Fruit fly (Drosophila melanogaster) whole organism, embryonic: ENCODE data around the gene MESK4.

Experiments used
- Aef1 ChIP-seq: fragments of 200-800 bp; sonication (Bioruptor generic); IDR thresholded peaks from 3 replicates; pipeline ENCODE4 v1.3.6; 2022; ENCODE audit warnings: missing biosample characterization, missing genetic modification characterization
- B-H2 ChIP-seq: fragments of 200-800 bp; sonication (Bioruptor generic); optimal IDR thresholded peaks from 2 replicates; lab custom pipeline; 2018; ENCODE audit warnings: missing biosample characterization, mild to moderate bottlenecking, missing genetic modification characterization
- CG1024 ChIP-seq: fragments of 200-800 bp; sonication (Bioruptor generic); IDR thresholded peaks from 2 replicates; pipeline ENCODE4 v1.3.6; 2022; ENCODE audit warnings: missing biosample characterization, missing genetic modification characterization
- CG10267 ChIP-seq: fragments of 200-800 bp; sonication (Bioruptor generic); optimal IDR thresholded peaks from 2 replicates; lab custom pipeline; 2018; ENCODE audit warnings: missing biosample characterization, mild to moderate bottlenecking, missing genetic modification characterization, moderate library complexity
- CG11696 ChIP-seq: fragments of 200-800 bp; sonication (Bioruptor generic); IDR thresholded peaks from 2 replicates; pipeline ENCODE4 v1.3.6; 2022; ENCODE audit warnings: missing biosample characterization, missing genetic modification characterization
- CG13287 ChIP-seq: fragments of 200-800 bp; sonication (Bioruptor generic); IDR thresholded peaks from 2 replicates; pipeline ENCODE4 v1.3.6; 2022; ENCODE audit warnings: missing biosample characterization, missing genetic modification characterization; ENCODE audit not compliant: partially characterized antibody
- CG13775 ChIP-seq: fragments of 200-800 bp; sonication (Bioruptor generic); optimal IDR thresholded peaks from 3 replicates; lab custom pipeline; 2017; ENCODE audit warnings: missing biosample characterization, mild to moderate bottlenecking, missing genetic modification characterization
- CG14050 ChIP-seq: fragments of 200-800 bp; sonication (Bioruptor generic); IDR thresholded peaks from 3 replicates; pipeline ENCODE4 v1.3.6; 2022; ENCODE audit warnings: missing biosample characterization, missing genetic modification characterization
- CG1603 ChIP-seq: fragments of 200-800 bp; sonication (Bioruptor generic); optimal IDR thresholded peaks from 2 replicates; lab custom pipeline; 2019; ENCODE audit warnings: missing biosample characterization, mild to moderate bottlenecking, missing genetic modification characterization, moderate library complexity
- CG16813 ChIP-seq: fragments of 200-800 bp; sonication (Bioruptor generic); IDR thresholded peaks from 3 replicates; pipeline ENCODE4 v1.3.6; 2022; ENCODE audit warnings: missing biosample characterization, missing genetic modification characterization; ENCODE audit not compliant: partially characterized antibody
- CG2202 ChIP-seq: fragments of 200-800 bp; sonication (Bioruptor generic); optimal IDR thresholded peaks from 2 replicates; lab custom pipeline; 2018; ENCODE audit warnings: missing biosample characterization, mild to moderate bottlenecking, missing genetic modification characterization
- CG2678 ChIP-seq: fragments of 200-800 bp; sonication (Bioruptor generic); optimal IDR thresholded peaks from 3 replicates; lab custom pipeline; 2019; ENCODE audit warnings: missing biosample characterization, mild to moderate bottlenecking, missing genetic modification characterization, moderate library complexity
- CG2712 ChIP-seq: fragments of 200-800 bp; optimal IDR thresholded peaks from 3 replicates; lab custom pipeline; 2019; ENCODE audit warnings: missing biosample characterization, mild to moderate bottlenecking, missing genetic modification characterization, moderate library complexity
- CG3065 ChIP-seq: fragments of 200-800 bp; sonication (Bioruptor generic); optimal IDR thresholded peaks from 2 replicates; lab custom pipeline; 2016; ENCODE audit warnings: missing biosample characterization, missing genetic modification characterization
- CG31441 ChIP-seq: fragments of 200-800 bp; sonication (Bioruptor generic); IDR thresholded peaks from 2 replicates; pipeline ENCODE4 v1.3.6; 2022; ENCODE audit warnings: missing biosample characterization, missing genetic modification characterization
- CG3281 ChIP-seq: fragments of 200-800 bp; sonication (Bioruptor generic); optimal IDR thresholded peaks from 3 replicates; lab custom pipeline; 2017; ENCODE audit warnings: missing biosample characterization, mild to moderate bottlenecking, missing genetic modification characterization
- CG7556 ChIP-seq: fragments of 200-800 bp; sonication (Bioruptor generic); optimal IDR thresholded peaks from 2 replicates; lab custom pipeline; 2017; ENCODE audit warnings: missing biosample characterization, mild to moderate bottlenecking, missing genetic modification characterization
- CG7928 ChIP-seq: fragments of 200-800 bp; sonication (Bioruptor generic); optimal IDR thresholded peaks from 2 replicates; lab custom pipeline; 2017; ENCODE audit warnings: missing biosample characterization, mild to moderate bottlenecking, missing genetic modification characterization
- CG8924 ChIP-seq: fragments of 200-800 bp; optimal IDR thresholded peaks from 3 replicates; lab custom pipeline; 2019; ENCODE audit warnings: missing biosample characterization, mild to moderate bottlenecking, missing genetic modification characterization, moderate library complexity
- CG9609 ChIP-seq: fragments of 200-800 bp; sonication (Bioruptor generic); optimal IDR thresholded peaks from 3 replicates; lab custom pipeline; 2016; ENCODE audit warnings: missing biosample characterization, missing genetic modification characterization
- CG9797 ChIP-seq: fragments of 200-800 bp; sonication (Bioruptor generic); optimal IDR thresholded peaks from 3 replicates; lab custom pipeline; 2018; ENCODE audit warnings: missing biosample characterization, mild to moderate bottlenecking, missing genetic modification characterization
- D19A ChIP-seq: fragments of 200-800 bp; optimal IDR thresholded peaks from 3 replicates; lab custom pipeline; 2019; ENCODE audit warnings: missing biosample characterization, mild to moderate bottlenecking, missing genetic modification characterization, moderate library complexity
- Dad ChIP-seq: fragments of 200-800 bp; sonication (Bioruptor generic); optimal IDR thresholded peaks from 3 replicates; lab custom pipeline; 2016; ENCODE audit warnings: missing biosample characterization, missing genetic modification characterization
- Hey ChIP-seq: fragments of 200-800 bp; sonication (Bioruptor generic); optimal IDR thresholded peaks from 3 replicates; lab custom pipeline; 2018; ENCODE audit warnings: missing biosample characterization, mild to moderate bottlenecking, missing genetic modification characterization
- HmgZ ChIP-seq: fragments of 200-800 bp; sonication (Bioruptor generic); optimal IDR thresholded peaks from 2 replicates; lab custom pipeline; 2018; ENCODE audit warnings: missing biosample characterization, mild to moderate bottlenecking, missing genetic modification characterization
- Myb ChIP-seq: fragments of 200-800 bp; sonication (Bioruptor generic); optimal IDR thresholded peaks from 2 replicates; lab custom pipeline; 2016; ENCODE audit warnings: missing biosample characterization, missing genetic modification characterization
- NC2β ChIP-seq: fragments of 200-800 bp; sonication (Bioruptor generic); optimal IDR thresholded peaks from 2 replicates; lab custom pipeline; 2016; ENCODE audit warnings: missing biosample characterization, missing genetic modification characterization
- NFAT ChIP-seq: fragments of 200-800 bp; sonication (Bioruptor generic); IDR thresholded peaks from 2 replicates; pipeline ENCODE4 v1.3.6; 2022; ENCODE audit warnings: missing biosample characterization, missing genetic modification characterization
- Neu2 ChIP-seq: fragments of 200-800 bp; sonication (Bioruptor generic); optimal IDR thresholded peaks from 3 replicates; lab custom pipeline; 2016; ENCODE audit warnings: missing biosample characterization, missing genetic modification characterization, borderline replicate concordance
- Sox102F ChIP-seq: fragments of 200-800 bp; sonication (Bioruptor generic); optimal IDR thresholded peaks from 2 replicates; lab custom pipeline; 2018; ENCODE audit warnings: missing biosample characterization, mild to moderate bottlenecking, missing genetic modification characterization, moderate library complexity
- Xrp1 ChIP-seq: fragments of 200-800 bp; sonication (Bioruptor generic); IDR thresholded peaks from 2 replicates; pipeline ENCODE4 v1.3.6; 2022; ENCODE audit warnings: missing biosample characterization, missing genetic modification characterization
- br ChIP-seq: fragments of >200 bp; optimal IDR thresholded peaks from 2 replicates; lab custom pipeline; 2017
- btn ChIP-seq: fragments of 200-800 bp; sonication (Bioruptor generic); optimal IDR thresholded peaks from 2 replicates; lab custom pipeline; 2016; ENCODE audit warnings: missing biosample characterization, missing genetic modification characterization
- cas ChIP-seq: fragments of 200-800 bp; sonication (Bioruptor generic); IDR thresholded peaks from 2 replicates; pipeline ENCODE4 v1.3.6; 2022; ENCODE audit warnings: missing biosample characterization, missing genetic modification characterization
- chif ChIP-seq, 2 experiments: fragments of 200-800 bp; sonication (Bioruptor generic); optimal IDR thresholded peaks; 3 replicates each; lab custom pipeline; 2016; ENCODE audit warnings: missing biosample characterization in 2 of 2, missing genetic modification characterization in 2 of 2
- disco-r ChIP-seq: fragments of 200-800 bp; sonication (Bioruptor generic); optimal IDR thresholded peaks from 2 replicates; lab custom pipeline; 2016; ENCODE audit warnings: missing biosample characterization, missing genetic modification characterization
- fd64A ChIP-seq: fragments of 200-800 bp; sonication (Bioruptor generic); optimal IDR thresholded peaks from 3 replicates; lab custom pipeline; 2018; ENCODE audit warnings: missing biosample characterization, mild to moderate bottlenecking, missing genetic modification characterization
- gsb ChIP-seq: fragments of 200-800 bp; sonication (Bioruptor generic); IDR thresholded peaks from 2 replicates; pipeline ENCODE4 v1.3.6; 2022; ENCODE audit warnings: missing biosample characterization, missing genetic modification characterization
- her ChIP-seq: fragments of 200-800 bp; sonication (Bioruptor generic); optimal IDR thresholded peaks from 2 replicates; lab custom pipeline; 2016; ENCODE audit warnings: missing biosample characterization, missing genetic modification characterization
- hth ChIP-seq: fragments of >200 bp; optimal IDR thresholded peaks from 2 replicates; lab custom pipeline; 2017; ENCODE audit warnings: inconsistent platforms
- jigr1 ChIP-seq: fragments of 200-800 bp; sonication (Bioruptor generic); IDR thresholded peaks from 3 replicates; pipeline ENCODE4 v1.3.6; 2022; ENCODE audit warnings: missing biosample characterization, missing genetic modification characterization
- kay ChIP-seq: fragments of 200-800 bp; sonication (Bioruptor generic); optimal IDR thresholded peaks from 2 replicates; lab custom pipeline; 2016; ENCODE audit warnings: missing biosample characterization, missing genetic modification characterization
- ken ChIP-seq: fragments of 200-800 bp; sonication (Bioruptor generic); IDR thresholded peaks from 3 replicates; pipeline ENCODE4 v1.3.6; 2022; ENCODE audit warnings: missing biosample characterization, missing genetic modification characterization
- lola ChIP-seq, 3 experiments: fragments of >200 bp in 2 of 3; fragments of 200-800 bp in 1 of 3; sonication (Bioruptor generic) in 1 of 3; optimal IDR thresholded peaks; 2 replicates each; lab custom pipeline; 2017 to 2019; ENCODE audit warnings: missing biosample characterization in 3 of 3, missing genetic modification characterization in 3 of 3, mild to moderate bottlenecking in 1 of 3, moderate library complexity in 1 of 3
- mirr ChIP-seq: fragments of 200-800 bp; sonication (Bioruptor generic); optimal IDR thresholded peaks from 3 replicates; lab custom pipeline; 2018; ENCODE audit warnings: missing biosample characterization, mild to moderate bottlenecking, missing genetic modification characterization
- nau ChIP-seq: fragments of 200-800 bp; sonication (Bioruptor generic); optimal IDR thresholded peaks from 3 replicates; lab custom pipeline; 2017; ENCODE audit warnings: missing biosample characterization, mild to moderate bottlenecking, missing genetic modification characterization, missing genetic modification reagents
- odd ChIP-seq: fragments of 200-800 bp; sonication (Bioruptor generic); optimal IDR thresholded peaks from 2 replicates; lab custom pipeline; 2017; ENCODE audit warnings: missing biosample characterization, mild to moderate bottlenecking, missing genetic modification characterization
- org-1 ChIP-seq: fragments of 200-800 bp; sonication (Bioruptor generic); optimal IDR thresholded peaks from 2 replicates; lab custom pipeline; 2017; ENCODE audit warnings: missing biosample characterization, missing genetic modification characterization
- schlank ChIP-seq: fragments of 200-800 bp; sonication (Bioruptor generic); optimal IDR thresholded peaks from 2 replicates; lab custom pipeline; 2018; ENCODE audit warnings: missing biosample characterization, mild to moderate bottlenecking, missing genetic modification characterization
- slp2 ChIP-seq: fragments of 200-800 bp; sonication (Bioruptor generic); optimal IDR thresholded peaks from 2 replicates; lab custom pipeline; 2016; ENCODE audit warnings: missing biosample characterization, missing genetic modification characterization
- sob ChIP-seq: fragments of 200-800 bp; sonication (Bioruptor generic); IDR thresholded peaks from 2 replicates; pipeline ENCODE4 v1.3.6; 2022; ENCODE audit warnings: missing biosample characterization, missing genetic modification characterization
- stc ChIP-seq: fragments of 200-800 bp; sonication (Bioruptor generic); IDR thresholded peaks from 2 replicates; pipeline ENCODE4 v1.3.6; 2022; ENCODE audit warnings: missing biosample characterization, missing genetic modification characterization

MESK4 gene

dm6 chr3R:17020956-17021355, 32.3 kb downstream of the MESK4 start, which contains the start of gene Adsl (continued):
- TF ChIP-seq hth (lab: Kevin White, UChicago), result no peak
- no peak for TF ChIP-seq Sox102F (GFP tag; lab: Kevin White, UChicago)
- no peak for TF ChIP-seq kay (GFP tag; lab: Kevin White, UChicago)
- no peak for TF ChIP-seq nau (GFP tag; lab: Kevin White, UChicago)
- peak; percentile 60; the same call in 1 of the 2 replicates for TF ChIP-seq CG13287 (GFP tag; lab: Robert Waterston, UW)
- TF ChIP-seq lola (GFP tag; optimal IDR thresholded peaks at IDR 0.05; lab: Kevin White, UChicago), result no peak
- TF ChIP-seq gsb (GFP tag; lab: Robert Waterston, UW), result no peak
- peak; percentile 30 for TF ChIP-seq mirr (GFP tag; lab: Kevin White, UChicago)
- TF ChIP-seq CG2678 (tag; lab: Kevin White, UChicago), result no peak
- TF ChIP-seq Hey, result peak; percentile 14
- TF ChIP-seq her (GFP tag; lab: Kevin White, UChicago), result no peak
- TF ChIP-seq chif (GFP tag; optimal IDR thresholded peaks at IDR 0.05; lab: Kevin White, UChicago), result peak in 1 of 2 experiments; percentile 26
- peak; percentile 86 for TF ChIP-seq CG9797
- TF ChIP-seq disco-r (GFP tag; lab: Kevin White, UChicago), result no peak
- TF ChIP-seq B-H2 (GFP tag; lab: Kevin White, UChicago), result no peak
- no peak for TF ChIP-seq CG16813
- no peak for TF ChIP-seq br (lab: Kevin White, UChicago)
- no peak for TF ChIP-seq Neu2 (GFP tag; lab: Kevin White, UChicago)
- TF ChIP-seq Xrp1 (GFP tag; lab: Robert Waterston, UW), result no peak
- TF ChIP-seq org-1 (GFP tag; lab: Kevin White, UChicago), result peak; percentile 63
- peak; percentile 72 for TF ChIP-seq fd64A (GFP tag; lab: Kevin White, UChicago)
- TF ChIP-seq CG7928, result no peak
- TF ChIP-seq D19A, result no peak
- peak; percentile 41 for TF ChIP-seq NC2β (GFP tag; lab: Kevin White, UChicago)
- peak; percentile 84 for TF ChIP-seq CG1603 (tag; lab: Kevin White, UChicago)
- peak; percentile 83 for TF ChIP-seq CG3281 (GFP tag; lab: Kevin White, UChicago)
- TF ChIP-seq CG11696, result no peak
- peak; percentile 43 for TF ChIP-seq CG1024 (GFP tag; lab: Robert Waterston, UW)
- peak; percentile 8; the same call in 1 of the 2 replicates for TF ChIP-seq NFAT (GFP tag; lab: Robert Waterston, UW)
- no peak for TF ChIP-seq Aef1 (GFP tag; lab: Robert Waterston, UW)
- peak; percentile 49 for TF ChIP-seq schlank (tag; lab: Kevin White, UChicago)
- TF ChIP-seq CG7556 (GFP tag; lab: Kevin White, UChicago), result no peak
- no peak for TF ChIP-seq CG3065 (GFP tag; lab: Kevin White, UChicago)
- peak; percentile 63; the same call in 1 of the 2 replicates for TF ChIP-seq stc (GFP tag; lab: Robert Waterston, UW)
- peak; percentile 46 for TF ChIP-seq slp2 (GFP tag; lab: Kevin White, UChicago)
- peak; percentile 60; the same call in 1 of the 2 replicates for TF ChIP-seq sob (GFP tag; lab: Robert Waterston, UW)
- no peak for TF ChIP-seq jigr1
- TF ChIP-seq HmgZ (tag; lab: Kevin White, UChicago), result peak; percentile 37
- TF ChIP-seq CG9609 (GFP tag; lab: Kevin White, UChicago), result peak; percentile 5
- no peak for TF ChIP-seq ken (GFP tag; lab: Robert Waterston, UW)
- peak; percentile 84; the same call in 1 of the 2 replicates for TF ChIP-seq CG31441 (GFP tag; lab: Robert Waterston, UW)
- TF ChIP-seq CG2202 (tag; lab: Kevin White, UChicago), result peak; percentile 74
- TF ChIP-seq Myb (GFP tag; lab: Kevin White, UChicago), result peak; percentile 91
- peak; percentile 41 for TF ChIP-seq CG8924
- TF ChIP-seq cas (GFP tag; lab: Robert Waterston, UW), result no peak
- TF ChIP-seq CG13775 (GFP tag; lab: Kevin White, UChicago), result peak; percentile 81
- peak; percentile 79 for TF ChIP-seq odd (GFP tag; lab: Kevin White, UChicago)
- no peak for TF ChIP-seq CG2712 (tag; lab: Kevin White, UChicago)
- peak; percentile 77 for TF ChIP-seq CG10267 (tag; lab: Kevin White, UChicago)
- peak; percentile 33 for TF ChIP-seq Dad (GFP tag; lab: Kevin White, UChicago)
- no peak for TF ChIP-seq btn
- TF ChIP-seq CG14050 (GFP tag; lab: Robert Waterston, UW), result peak; percentile 27; the same call in 1 of the 3 replicates
